Fruit fly (Drosophila melanogaster): ENCODE results near the gene atms.

The atms gene

dm6 chr3R:4821098-4821605 is 71.3 kb downstream of the atms start, which contains the start of gene CG14657 (continued):
- no peak for TF ChIP-seq kni (GFP tag; optimal IDR thresholded peaks at IDR 0.05)
- TF ChIP-seq CG30020 (tag; optimal IDR thresholded peaks at IDR 0.05) = peak; percentile 50
- peak; percentile 79 for TF ChIP-seq HmgZ (tag; optimal IDR thresholded peaks at IDR 0.05)
- TF ChIP-seq MBD-R2 (GFP tag; IDR thresholded peaks at IDR 0.05) = peak; percentile 62
- TF ChIP-seq Dll (GFP tag; IDR thresholded peaks at IDR 0.05; ENCODE audit: partially characterized antibody) = peak; percentile 98
- TF ChIP-seq chinmo (GFP tag; IDR thresholded peaks at IDR 0.05; ENCODE audit: partially characterized antibody) = peak; percentile 90; the same call in 2 of the 4 replicates
- TF ChIP-seq sug (tag; optimal IDR thresholded peaks at IDR 0.05) = peak; percentile 46
- peak; percentile 89 for TF ChIP-seq Doc3 (GFP tag; IDR thresholded peaks at IDR 0.05; ENCODE audit: partially characterized antibody)
- TF ChIP-seq CG12769 (tag; optimal IDR thresholded peaks at IDR 0.05) = peak; percentile 4
- peak; percentile 88 for TF ChIP-seq gfzf (GFP tag; optimal IDR thresholded peaks at IDR 0.05)
- TF ChIP-seq Nf-YC (tag; optimal IDR thresholded peaks at IDR 0.05) = peak; percentile 47
- TF ChIP-seq chm (GFP tag; IDR thresholded peaks at IDR 0.05) = no peak
- no peak for TF ChIP-seq cwo (GFP tag; optimal IDR thresholded peaks at IDR 0.05)
- peak; percentile 96 for TF ChIP-seq Lhr (GFP tag; optimal IDR thresholded peaks at IDR 0.05)
- TF ChIP-seq CG5245 (GFP tag; optimal IDR thresholded peaks at IDR 0.05) = no peak
- TF ChIP-seq trem (tag; optimal IDR thresholded peaks at IDR 0.05) = peak; percentile 74
- peak; percentile 43 for TF ChIP-seq CG10267 (tag; optimal IDR thresholded peaks at IDR 0.05)
- TF ChIP-seq CG6791 (GFP tag; IDR thresholded peaks at IDR 0.05; ENCODE audit: partially characterized antibody) = peak; percentile 89
- peak; percentile 51 for TF ChIP-seq CG8924 (tag; optimal IDR thresholded peaks at IDR 0.05)
- no peak for TF ChIP-seq CG10462 (GFP tag; optimal IDR thresholded peaks at IDR 0.05)
- no peak for TF ChIP-seq pan (optimal IDR thresholded peaks at IDR 0.05)
- no peak for TF ChIP-seq pan (GFP tag; optimal IDR thresholded peaks at IDR 0.05 in 1 of 2, IDR thresholded peaks at IDR 0.05 in 1 of 2)
- TF ChIP-seq gsb-n (tag; optimal IDR thresholded peaks at IDR 0.05) = no peak
- no peak for TF ChIP-seq Poxn (GFP tag; IDR thresholded peaks at IDR 0.05)

- no peak for TF ChIP-seq dpn (GFP tag; optimal IDR thresholded peaks at IDR 0.05)
- TF ChIP-seq TFAM (GFP tag; optimal IDR thresholded peaks at IDR 0.05) = no peak
- 0 out of 3 replicates have a peak, but pooled peaks have one; percentile 17 for TF ChIP-seq CG34422 (GFP tag; IDR thresholded peaks at IDR 0.05)
- no peak for TF ChIP-seq CG11247 (GFP tag; IDR thresholded peaks at IDR 0.05)
- 0 out of 2 replicates have a peak, but pooled peaks have one; percentile 18 for TF ChIP-seq CG4360 (GFP tag; IDR thresholded peaks at IDR 0.05)
- TF ChIP-seq fu2 (GFP tag; optimal IDR thresholded peaks at IDR 0.05) = no peak
- no peak for TF ChIP-seq CG4328 (GFP tag; optimal IDR thresholded peaks at IDR 0.05)
- no peak for TF ChIP-seq knrl (GFP tag; IDR thresholded peaks at IDR 0.05; ENCODE audit: partially characterized antibody)
- no peak for TF ChIP-seq CG16779 (GFP tag; IDR thresholded peaks at IDR 0.05)
- TF ChIP-seq CG12769 (tag; optimal IDR thresholded peaks at IDR 0.05) = peak; percentile 49
- no peak for TF ChIP-seq zen2 (GFP tag; IDR thresholded peaks at IDR 0.05; ENCODE audit: partially characterized antibody)
- TF ChIP-seq crol (GFP tag; IDR thresholded peaks at IDR 0.05) = peak; percentile 89
- TF ChIP-seq CG6654 (GFP tag; optimal IDR thresholded peaks at IDR 0.05) = no peak
- TF ChIP-seq Stat92E (GFP tag; optimal IDR thresholded peaks at IDR 0.05) = no peak
- no peak for TF ChIP-seq CG1832 (GFP tag; optimal IDR thresholded peaks at IDR 0.05)
- no peak for TF ChIP-seq bsh (GFP tag; optimal IDR thresholded peaks at IDR 0.05)
- TF ChIP-seq CG2199 (GFP tag; IDR thresholded peaks at IDR 0.05) = peak; percentile 71; the same call in 1 of the 3 replicates
- TF ChIP-seq B-H2 (GFP tag; optimal IDR thresholded peaks at IDR 0.05) = no peak
- no peak for TF ChIP-seq Jarid2 (GFP tag; optimal IDR thresholded peaks at IDR 0.05)
These were observed 75.4 kb downstream of the atms start for dm6 chr3R:4825188-4825587.
